Worm (Caenorhabditis elegans) whole organism, dauer: Measurements from ENCODE around the gene K02E10.4.

Experiments used
- unc-62 ChIP-seq: sonication (generic microtip); optimal IDR thresholded peaks from 2 replicates; lab custom pipeline; 2017; ENCODE audit warnings: missing biosample characterization, missing genetic modification reagents, missing genetic modification characterization

K02E10.4 gene

DNA sequence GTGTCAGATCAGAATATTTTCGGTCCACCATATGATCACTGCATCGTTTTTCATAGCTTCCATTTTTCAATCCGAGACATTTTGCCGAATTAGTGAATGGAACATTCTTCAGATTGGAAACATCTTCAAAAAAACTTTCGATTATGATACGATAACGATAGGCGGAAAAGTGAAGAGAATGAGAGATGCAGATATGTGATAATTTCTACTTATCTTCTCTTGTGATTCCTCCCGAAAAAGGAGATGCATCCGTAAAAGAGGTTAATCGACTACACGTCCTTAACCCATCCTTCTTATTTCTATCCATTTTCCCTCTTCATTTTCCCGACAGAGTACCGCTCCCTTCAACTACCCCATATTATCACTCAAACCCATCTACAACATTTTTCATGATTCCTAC, at the start of gene K02E10.4:
Gene K02E10.4, plus strand, starts transcription at position 186 of the 400 bp plus-strand sequence.
- no peak for TF ChIP-seq unc-62 (GFP tag; lab: Kevin White, UChicago)

DNA sequence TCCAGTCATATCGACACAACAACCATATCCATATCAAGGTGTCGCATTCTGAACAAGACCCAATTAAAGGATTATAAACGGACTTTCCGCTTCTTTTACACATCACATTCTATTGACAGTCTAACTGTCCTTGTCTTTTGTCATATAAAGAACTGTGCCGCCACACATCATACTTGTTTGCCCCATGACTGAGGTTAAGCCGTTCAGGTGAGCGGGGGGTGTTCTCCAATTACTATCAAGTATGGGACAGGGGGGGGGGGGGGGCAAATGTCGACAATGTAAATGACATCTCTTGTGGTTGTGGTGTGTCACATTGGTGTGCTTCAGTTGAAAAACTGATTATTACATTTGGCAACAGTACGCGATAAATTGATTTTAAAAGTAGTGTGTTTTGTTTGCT, 49.3 kb upstream of the K02E10.4 start:
- no peak for TF ChIP-seq unc-62 (GFP tag; lab: Kevin White, UChicago)

DNA sequence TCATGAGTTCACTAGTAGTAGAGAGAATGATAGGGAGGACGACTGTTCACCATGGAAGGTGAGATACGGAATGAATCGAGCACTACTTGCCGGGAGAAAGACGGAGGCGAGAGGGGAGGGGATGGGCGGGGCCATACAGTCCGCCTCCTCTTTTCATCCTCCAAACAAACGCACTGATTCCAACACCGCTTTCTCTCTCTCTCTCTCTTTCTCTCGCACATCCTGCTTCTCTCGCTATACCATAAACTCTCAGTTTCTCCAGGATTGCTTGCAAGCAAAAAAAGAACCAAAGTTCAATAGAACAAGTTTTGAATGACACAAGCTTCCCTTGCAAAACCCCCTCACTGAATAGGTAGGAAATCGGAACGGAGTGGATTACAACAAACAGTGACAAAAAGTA, 47.7 kb upstream of the K02E10.4 start:
- no peak for TF ChIP-seq unc-62 (GFP tag; lab: Kevin White, UChicago)

DNA sequence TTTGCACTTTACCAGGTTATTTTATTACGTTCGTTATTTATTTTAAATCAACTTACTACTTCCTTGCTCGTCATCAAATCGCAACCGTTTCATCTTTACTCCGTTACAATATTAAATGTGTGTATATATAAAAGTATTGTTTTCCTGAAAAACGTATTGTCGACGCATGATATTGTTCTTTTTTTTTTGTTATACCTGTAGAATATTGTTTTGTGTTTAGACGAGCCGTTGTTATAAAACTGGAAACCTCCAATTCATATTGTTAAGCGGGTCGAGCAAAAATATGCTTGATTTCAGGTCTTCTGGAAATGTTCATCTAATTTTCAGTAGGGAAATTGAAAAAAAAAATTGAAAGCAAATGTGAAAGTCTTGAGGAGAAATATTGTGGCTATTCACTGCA, 44.2 kb upstream of the K02E10.4 start, which contains the start of gene gid-2:
Gene gid-2, minus strand, starts transcription at position 101 of the 400 bp plus-strand sequence.
- no peak for TF ChIP-seq unc-62 (GFP tag; lab: Kevin White, UChicago)

DNA sequence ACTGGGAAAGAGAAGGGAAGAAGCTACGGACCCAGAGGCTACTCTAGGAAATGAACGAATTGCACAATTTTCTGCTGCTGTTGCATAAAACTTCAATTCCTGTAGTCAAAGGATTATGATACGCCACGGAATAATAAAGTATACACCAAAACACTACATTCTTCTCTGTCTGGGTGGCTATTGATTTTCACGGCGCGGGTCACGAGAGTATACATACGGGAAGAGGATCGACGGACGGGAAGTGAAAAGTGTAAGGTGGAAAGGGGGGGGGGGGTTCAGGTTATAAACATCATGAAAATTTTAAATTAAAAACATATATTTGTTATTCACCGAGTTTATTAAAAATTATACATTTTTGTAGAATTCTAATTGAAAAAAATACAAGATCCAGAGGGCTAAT, 43.8 kb upstream of the K02E10.4 start:
- TF ChIP-seq unc-62 (GFP tag; lab: Kevin White, UChicago): no peak

DNA sequence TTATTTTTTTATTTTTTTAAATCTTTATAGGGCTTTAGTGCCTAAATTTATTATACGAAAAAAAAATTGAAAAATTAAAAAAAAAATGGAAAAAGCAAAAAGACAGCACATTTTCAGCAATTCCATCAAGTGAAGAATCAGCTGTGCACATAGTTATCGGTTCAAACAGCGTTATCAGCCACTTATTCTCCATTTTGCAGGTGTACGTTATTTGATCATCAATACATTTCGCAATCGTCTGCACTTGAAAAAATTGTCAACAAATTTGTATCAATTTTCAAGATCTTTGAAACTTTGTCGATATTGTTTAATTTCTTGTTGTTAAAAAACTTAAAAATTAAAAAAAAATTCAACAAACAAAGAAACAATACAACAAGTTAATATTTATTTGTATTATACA, 43.3 kb upstream of the K02E10.4 start:
- TF ChIP-seq unc-62 (GFP tag; lab: Kevin White, UChicago): no peak

DNA sequence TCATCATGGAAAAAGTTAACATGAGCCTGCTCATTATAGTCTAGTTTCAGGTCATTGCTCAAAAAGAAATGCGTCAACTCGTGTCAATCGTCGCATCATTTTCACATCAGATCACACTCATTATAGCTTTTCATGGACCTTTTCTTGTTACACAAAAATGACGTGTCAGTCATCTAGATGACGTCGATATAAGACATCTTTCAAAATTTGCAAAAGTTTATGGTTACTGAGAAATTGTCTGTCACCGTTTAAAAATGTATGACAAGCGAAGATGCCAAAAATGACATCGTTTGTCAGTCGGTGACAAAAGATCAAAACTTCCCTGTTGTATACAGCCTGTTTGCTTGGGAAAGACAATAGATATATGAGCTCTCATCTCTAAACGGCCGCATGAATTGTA, 41.9 kb upstream of the K02E10.4 start:
- no peak for TF ChIP-seq unc-62 (GFP tag; lab: Kevin White, UChicago)

DNA sequence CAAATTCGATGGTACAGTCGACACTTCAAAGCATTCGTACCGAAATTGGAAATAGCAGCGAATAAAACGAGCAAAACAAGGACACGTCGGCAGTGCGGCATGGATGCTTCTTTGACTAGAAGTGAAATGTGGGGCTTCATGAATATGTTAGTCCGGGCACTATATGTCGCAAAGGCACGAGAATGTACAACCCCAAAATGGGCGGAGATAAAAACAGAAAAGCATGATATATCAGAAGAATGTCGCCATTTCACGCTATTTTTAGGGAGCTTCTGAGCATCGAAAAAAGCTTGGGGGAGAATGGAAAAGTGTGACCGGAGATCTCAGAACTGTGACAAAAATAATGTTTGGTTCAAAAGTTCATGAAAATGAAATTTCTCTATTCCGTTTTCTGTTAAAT, 39.8 kb upstream of the K02E10.4 start, which contains the start of gene T07D1.3:
Gene T07D1.3, minus strand, starts transcription at position 101 of the 400 bp plus-strand sequence.
- no peak for TF ChIP-seq unc-62 (GFP tag; lab: Kevin White, UChicago)

DNA sequence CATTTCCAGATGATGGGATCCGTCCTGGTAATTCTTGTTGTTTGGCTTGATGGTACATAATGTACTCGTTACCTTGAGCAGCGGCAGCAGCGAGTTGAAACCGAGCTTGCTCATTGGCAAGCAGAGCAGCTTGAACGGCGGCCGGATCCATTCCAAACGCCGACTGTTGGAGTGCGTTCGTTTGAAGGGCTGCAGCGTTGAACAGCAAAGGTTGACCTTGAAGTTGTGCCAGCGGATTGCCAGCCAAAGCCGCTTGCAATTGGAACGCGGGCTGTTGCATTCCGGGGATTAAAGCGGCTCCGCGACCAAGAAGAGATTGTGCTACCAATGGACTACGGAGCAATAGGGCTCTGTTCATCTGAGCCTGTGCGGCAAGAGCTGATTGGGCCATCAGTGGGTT, 36.9 kb upstream of the K02E10.4 start:
- no peak for TF ChIP-seq unc-62 (GFP tag; lab: Kevin White, UChicago)

DNA sequence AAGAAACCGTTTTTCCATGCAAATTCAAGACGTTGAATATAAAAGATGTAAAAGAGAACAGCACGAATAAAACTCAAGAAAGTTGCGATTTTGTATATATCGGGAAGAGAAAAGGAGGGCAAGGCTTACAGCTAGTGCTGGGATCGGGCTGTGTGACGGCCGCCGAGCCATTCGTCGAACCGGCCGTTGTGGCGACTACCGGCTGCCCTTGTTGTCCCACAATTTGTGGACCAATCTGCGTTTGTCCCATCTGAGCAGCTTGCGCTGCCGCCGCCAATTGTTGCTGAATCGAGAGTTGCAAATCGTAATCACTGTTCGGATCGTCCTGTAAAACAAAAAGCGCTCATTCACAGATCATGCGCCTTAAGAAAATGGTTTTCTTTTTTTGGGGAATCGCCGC, 35.8 kb upstream of the K02E10.4 start:
- TF ChIP-seq unc-62 (GFP tag; lab: Kevin White, UChicago): no peak

DNA sequence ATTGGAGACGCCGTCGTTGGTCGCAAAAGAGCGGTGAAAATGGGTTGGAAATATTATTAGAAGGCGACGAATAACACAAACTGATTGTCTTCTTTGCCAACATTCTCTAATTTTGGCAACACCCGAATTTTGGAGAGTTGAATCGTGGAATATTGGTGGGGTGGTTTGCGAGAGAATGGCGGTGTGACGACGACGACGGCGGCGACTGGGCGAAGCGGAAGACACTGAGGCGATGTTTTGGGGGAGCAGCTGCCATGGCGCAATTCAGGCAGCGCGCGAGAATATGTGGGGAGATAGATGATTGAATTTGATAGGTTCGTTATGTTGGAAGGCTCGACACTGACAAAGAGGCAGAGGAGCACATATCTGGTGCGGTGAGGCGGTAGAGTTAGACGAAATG, 32.1 kb upstream of the K02E10.4 start:
- no peak for TF ChIP-seq unc-62 (GFP tag; lab: Kevin White, UChicago)

DNA sequence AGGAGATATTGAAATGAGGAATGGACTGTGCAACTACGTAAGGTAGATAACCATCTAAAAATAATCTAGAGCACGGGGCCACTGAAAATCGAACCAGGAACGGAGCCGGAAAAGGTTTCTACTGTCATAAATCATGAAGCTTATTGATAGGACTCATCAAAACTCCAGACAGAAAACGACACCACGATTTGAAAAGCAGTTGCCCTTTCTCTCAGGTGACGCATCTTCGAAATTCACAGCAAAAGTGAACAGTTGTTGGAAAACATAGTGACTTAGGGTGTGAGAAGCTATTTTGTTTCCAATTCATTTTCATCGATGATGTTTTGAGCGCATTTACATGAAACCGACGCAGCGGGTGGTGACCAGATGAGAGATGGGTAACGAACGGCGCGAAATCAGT, 30.8 kb upstream of the K02E10.4 start:
- TF ChIP-seq unc-62 (GFP tag; lab: Kevin White, UChicago): no peak

DNA sequence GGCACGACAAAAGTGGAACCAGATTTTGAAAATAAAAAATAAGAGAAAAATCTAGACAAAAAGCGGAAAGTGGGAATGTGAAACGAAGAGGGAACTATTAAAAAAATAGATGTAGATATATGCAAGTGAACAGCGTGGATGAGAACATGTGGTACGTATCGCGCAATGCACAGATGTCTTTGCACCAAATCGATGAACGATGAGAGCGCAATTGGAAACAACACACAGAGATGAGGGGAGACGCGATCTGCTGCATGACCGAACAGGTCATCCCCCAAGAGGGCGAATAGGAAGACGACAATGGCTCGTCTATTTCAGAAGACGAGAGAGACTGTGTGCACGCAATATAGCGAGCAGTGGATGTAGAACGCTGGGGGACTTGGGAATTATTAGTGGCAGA, 30.3 kb upstream of the K02E10.4 start:
- no peak for TF ChIP-seq unc-62 (GFP tag; lab: Kevin White, UChicago)

DNA sequence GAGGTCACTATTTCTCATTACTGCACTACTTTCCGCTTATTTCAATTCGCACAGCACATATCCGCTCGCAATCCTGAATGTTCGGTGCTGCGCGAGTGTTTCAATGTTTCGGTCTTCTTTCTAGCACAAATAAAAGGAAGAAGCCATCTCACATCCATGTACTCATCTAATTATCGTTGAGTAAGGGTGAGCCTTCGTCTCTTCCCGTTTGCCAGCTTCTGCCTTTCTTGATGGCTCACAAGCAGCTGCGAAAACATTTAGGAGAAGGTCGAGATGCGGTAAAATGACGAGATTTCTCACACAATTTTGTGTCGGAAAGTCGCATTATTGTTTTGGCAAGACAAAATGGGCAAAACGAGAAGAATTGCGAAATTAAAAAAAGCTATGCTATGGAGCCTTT, 28.1 kb upstream of the K02E10.4 start:
- no peak for TF ChIP-seq unc-62 (GFP tag; lab: Kevin White, UChicago)

DNA sequence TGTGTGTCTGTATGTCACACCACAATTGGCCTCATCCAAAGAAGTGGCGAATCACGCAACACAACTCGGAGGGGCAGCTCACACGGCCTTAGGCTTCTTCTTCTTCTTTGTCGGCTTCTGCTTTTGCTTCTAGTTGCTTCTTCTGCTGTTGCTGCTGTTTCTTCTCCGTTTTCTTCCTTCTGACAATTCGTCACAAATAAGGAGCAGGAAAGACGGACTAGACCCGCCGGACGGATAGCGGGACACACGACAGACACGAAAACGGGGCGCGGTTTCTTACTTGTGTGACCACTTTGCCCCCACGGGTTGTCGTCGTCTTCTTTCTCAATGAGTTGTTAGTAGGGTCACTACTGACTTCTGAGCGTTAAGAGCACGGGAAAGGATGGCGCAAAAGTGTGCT, 26.9 kb upstream of the K02E10.4 start:
- TF ChIP-seq unc-62 (GFP tag; lab: Kevin White, UChicago): no peak

DNA sequence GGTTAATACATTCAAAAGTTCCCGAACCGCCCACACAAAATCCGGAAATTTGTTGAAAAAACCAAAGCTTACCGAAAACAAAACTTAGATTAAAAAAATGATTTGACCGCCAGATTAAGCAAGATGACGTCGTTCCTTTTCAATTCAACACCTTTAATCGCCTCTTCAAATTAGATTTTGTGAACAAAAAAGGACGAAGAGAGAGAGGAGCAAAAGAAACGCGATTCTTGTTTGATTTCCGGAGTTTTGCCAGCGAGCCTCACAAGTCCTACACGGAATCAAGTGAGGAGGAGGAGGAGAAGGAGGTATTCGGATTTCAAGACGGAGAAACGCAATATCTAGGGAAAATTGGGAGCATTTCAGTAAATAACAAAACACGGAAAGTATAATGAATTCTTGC, 25.6 kb upstream of the K02E10.4 start:
- TF ChIP-seq unc-62 (GFP tag; lab: Kevin White, UChicago): no peak

DNA sequence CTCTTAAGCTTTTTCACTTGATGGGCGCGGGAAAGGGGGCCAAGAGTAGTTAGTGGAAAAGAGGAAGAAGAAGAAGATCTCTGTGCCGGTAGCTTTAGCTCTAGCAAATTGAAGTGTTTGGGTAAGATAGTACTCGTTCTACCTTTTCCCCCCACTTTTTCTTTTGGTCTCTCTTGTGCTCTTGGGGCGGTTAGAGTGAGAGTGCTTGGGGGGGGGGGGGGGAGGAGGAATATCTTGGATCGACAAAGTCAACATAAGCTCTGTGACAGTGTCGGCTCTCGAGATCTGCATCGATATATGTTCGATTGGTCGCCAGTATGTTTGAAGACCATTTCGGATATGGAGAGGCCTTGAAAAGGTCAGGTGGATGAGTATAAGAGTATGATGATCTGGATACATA, 23.3 kb upstream of the K02E10.4 start, which contains the start of gene fox-1:
Gene fox-1, minus strand, starts transcription at position 101 of the 400 bp plus-strand sequence.
- no peak for TF ChIP-seq unc-62 (GFP tag; lab: Kevin White, UChicago)

DNA sequence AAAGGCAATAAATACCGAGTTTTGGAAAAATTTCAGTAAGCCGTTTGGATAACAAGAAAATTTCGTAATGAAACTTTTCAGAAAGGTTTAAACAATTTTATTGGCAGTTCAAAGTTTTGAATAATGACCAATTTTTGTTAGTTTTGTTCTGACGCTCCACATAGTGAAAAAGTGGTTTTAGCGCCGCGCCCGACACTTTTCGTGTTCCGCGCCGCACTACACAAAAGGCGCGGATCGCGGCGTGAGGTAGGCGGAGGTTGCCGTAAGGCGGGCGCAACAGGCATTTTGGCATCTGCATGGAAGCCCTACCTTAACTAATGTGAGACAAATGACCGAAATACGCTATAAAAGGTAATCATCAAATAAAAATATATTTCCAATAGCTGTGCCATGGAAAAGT, 21.3 kb upstream of the K02E10.4 start:
- no peak for TF ChIP-seq unc-62 (GFP tag; lab: Kevin White, UChicago)
